Worm (Caenorhabditis elegans): ENCODE data around the gene dot-1.5.

dot-1.5 gene

ce11 chrX:1907009-1907408 is 10.3 kb upstream of the dot-1.5 start:
- TF ChIP-seq pax-1 (tag; optimal IDR thresholded peaks at IDR 0.05) (no peak), ceh-31 (tag; optimal IDR thresholded peaks at IDR 0.05) (no peak)

ce11 chrX:1909353-1909752 is 7.9 kb upstream of the dot-1.5 start:
- TF ChIP-seq unc-3 (GFP tag; conservative IDR thresholded peaks at IDR 0.05) (no peak), unc-3 (tag; optimal IDR thresholded peaks at IDR 0.05) (no peak), ceh-19 (GFP tag; optimal IDR thresholded peaks at IDR 0.05) (no peak), mec-3 (tag; optimal IDR thresholded peaks at IDR 0.05; ENCODE audit: borderline replicate concordance) (no peak), pag-3 (tag; optimal IDR thresholded peaks at IDR 0.05; ENCODE audit: borderline replicate concordance) (no peak), ceh-31 (tag; optimal IDR thresholded peaks at IDR 0.05) (peak; percentile 75), hlh-15 (tag; optimal IDR thresholded peaks at IDR 0.05) (no peak), madf-2 (tag; optimal IDR thresholded peaks at IDR 0.05) (no peak), sdc-2 (tag; optimal IDR thresholded peaks at IDR 0.05) (peak; percentile 99), ceh-45 (GFP tag; IDR thresholded peaks at IDR 0.05) (no peak), ceh-18 (tag; optimal IDR thresholded peaks at IDR 0.05) (peak; percentile 64), tbx-2 (tag; optimal IDR thresholded peaks at IDR 0.05) (peak; percentile 27), elt-2 (tag; optimal IDR thresholded peaks at IDR 0.05) (no peak), pha-2 (tag; optimal IDR thresholded peaks at IDR 0.05) (no peak), nfya-1 (tag; optimal IDR thresholded peaks at IDR 0.05) (peak; percentile 50), unc-42 (tag; optimal IDR thresholded peaks at IDR 0.05) (peak; percentile 24), C08G9.2 (tag; optimal IDR thresholded peaks at IDR 0.05) (peak; percentile 39)

ce11 chrX:1913257-1913656 is 4.0 kb upstream of the dot-1.5 start, which contains the start of gene ZC53.1:
ZC53.1 (minus strand) TSS chrX:1913357.
- TF ChIP-seq nfya-1 (tag; optimal IDR thresholded peaks at IDR 0.05), result no peak
- no peak for TF ChIP-seq tbx-7 (tag; optimal IDR thresholded peaks at IDR 0.05)
- TF ChIP-seq unc-55 (GFP tag; optimal IDR thresholded peaks at IDR 0.05), result no peak
- no peak for TF ChIP-seq nhr-11 (tag; optimal IDR thresholded peaks at IDR 0.05)
- no peak for TF ChIP-seq T23F11.4 (GFP tag; optimal IDR thresholded peaks at IDR 0.05)
- no peak for TF ChIP-seq Y22D7AL.16 (tag; optimal IDR thresholded peaks at IDR 0.05)
- no peak for TF ChIP-seq ttx-3 (tag; optimal IDR thresholded peaks at IDR 0.05)
- no peak for TF ChIP-seq ceh-9 (tag; optimal IDR thresholded peaks at IDR 0.05)
- no peak for TF ChIP-seq ceh-34 (tag; optimal IDR thresholded peaks at IDR 0.05)
- no peak for TF ChIP-seq ref-2 (tag; optimal IDR thresholded peaks at IDR 0.05)
- TF ChIP-seq npax-4 (tag; optimal IDR thresholded peaks at IDR 0.05), result no peak
- TF ChIP-seq ceh-6 (GFP tag; optimal IDR thresholded peaks at IDR 0.05), result no peak
- no peak for TF ChIP-seq F13H6.1 (tag; optimal IDR thresholded peaks at IDR 0.05)
- no peak for TF ChIP-seq elt-4 (tag; optimal IDR thresholded peaks at IDR 0.05)

ce11 chrX:1915022-1915421 is 2.2 kb upstream of the dot-1.5 start, which contains the start of gene rgs-9:
rgs-9 (plus strand) TSS chrX:1915258.
- TF ChIP-seq nhr-11 (tag; optimal IDR thresholded peaks at IDR 0.05) (no peak), sox-4 (tag; optimal IDR thresholded peaks at IDR 0.05) (no peak), fkh-6 (tag; optimal IDR thresholded peaks at IDR 0.05) (no peak), tbx-2 (tag; optimal IDR thresholded peaks at IDR 0.05) (no peak), unc-42 (tag; optimal IDR thresholded peaks at IDR 0.05) (no peak), fkh-10 (GFP tag; optimal IDR thresholded peaks at IDR 0.05) (no peak), K02D7.2 (tag; optimal IDR thresholded peaks at IDR 0.05) (no peak), unc-86 (tag; optimal IDR thresholded peaks at IDR 0.05) (no peak), pha-2 (tag; optimal IDR thresholded peaks at IDR 0.05) (no peak), dmd-4 (tag; optimal IDR thresholded peaks at IDR 0.05; ENCODE audit: borderline replicate concordance) (no peak), nhr-232 (tag; optimal IDR thresholded peaks at IDR 0.05) (no peak), zip-5 (tag; optimal IDR thresholded peaks at IDR 0.05) (no peak), ttx-3 (tag; optimal IDR thresholded peaks at IDR 0.05) (no peak), hlh-13 (GFP tag; optimal IDR thresholded peaks at IDR 0.05) (no peak), pax-1 (tag; optimal IDR thresholded peaks at IDR 0.05) (no peak)

Measured in whole organism, late embryonic.